Worm (Caenorhabditis elegans): ENCODE results near the gene F14D7.8.

F14D7.8 gene

DNA sequence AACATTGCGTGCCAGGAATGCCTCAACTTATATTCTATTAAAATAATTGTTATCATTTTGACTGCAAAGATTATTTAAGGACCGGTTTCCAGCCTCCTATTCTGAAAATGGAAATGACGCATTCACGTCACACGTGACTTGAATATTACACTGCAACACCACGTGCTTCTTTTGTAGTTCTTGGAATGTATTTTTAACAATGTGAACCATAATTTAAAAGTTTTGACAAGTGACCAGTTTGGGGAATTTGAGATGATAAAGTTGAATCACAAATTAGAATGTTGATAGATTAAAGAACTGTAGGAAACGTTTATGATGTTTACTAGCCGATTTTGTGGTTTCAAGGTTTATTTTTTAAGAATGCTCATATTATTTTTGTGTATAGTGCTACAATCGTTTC lies 29.1 kb upstream of the F14D7.8 start, which contains the start of gene F47B8.10:
Gene F47B8.10 (plus strand): TSS at position 301 of the 400 bp plus-strand sequence.
- TF ChIP-seq sdc-2 (tag; optimal IDR thresholded peaks at IDR 0.05) (no peak), elt-4 (tag; optimal IDR thresholded peaks at IDR 0.05) (no peak), unc-86 (tag; optimal IDR thresholded peaks at IDR 0.05) (no peak), dmd-4 (tag; optimal IDR thresholded peaks at IDR 0.05; ENCODE audit: borderline replicate concordance) (no peak), hlh-6 (tag; optimal IDR thresholded peaks at IDR 0.05) (no peak), K09A11.1 (tag; optimal IDR thresholded peaks at IDR 0.05; ENCODE audit: insufficient read depth) (no peak)

DNA sequence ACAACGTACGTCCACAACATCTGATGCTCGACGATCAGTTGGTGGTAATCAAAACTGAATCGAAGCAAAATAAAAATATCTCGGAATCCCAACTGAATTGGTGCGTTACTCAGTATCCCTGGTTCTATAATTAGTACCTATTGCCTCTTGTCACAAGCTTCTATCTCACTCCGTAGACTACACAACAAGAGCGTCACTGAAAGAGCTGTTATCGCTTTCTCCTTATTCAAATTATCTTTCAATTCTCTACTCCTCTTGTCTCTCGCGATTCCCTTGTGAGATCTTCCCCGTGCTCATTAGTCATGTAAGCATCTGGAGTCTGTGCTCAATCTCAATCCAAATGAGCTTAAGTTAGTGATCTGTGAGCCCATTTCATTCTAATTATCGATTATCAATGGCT lies 24.1 kb upstream of the F14D7.8 start, which contains the start of gene srm-6:
Gene srm-6 (plus strand): TSS at position 301 of the 400 bp plus-strand sequence.
- TF ChIP-seq fkh-10 (GFP tag; optimal IDR thresholded peaks at IDR 0.05), result no peak
- TF ChIP-seq nhr-11 (tag; optimal IDR thresholded peaks at IDR 0.05), result no peak
- no peak for TF ChIP-seq tbx-7 (tag; optimal IDR thresholded peaks at IDR 0.05)
- no peak for TF ChIP-seq hlh-6 (tag; optimal IDR thresholded peaks at IDR 0.05)
- TF ChIP-seq ttx-3 (tag; optimal IDR thresholded peaks at IDR 0.05), result no peak
- TF ChIP-seq pqm-1 (tag; optimal IDR thresholded peaks at IDR 0.05), result no peak

- no peak for TF ChIP-seq tbx-7 (tag; optimal IDR thresholded peaks at IDR 0.05)
Measured at ce11 chrV:14334901-14335300, 22.3 kb upstream of the F14D7.8 start, which contains the start of gene srm-5. Gene srm-5 (plus strand): TSS chrV:14335201.

DNA sequence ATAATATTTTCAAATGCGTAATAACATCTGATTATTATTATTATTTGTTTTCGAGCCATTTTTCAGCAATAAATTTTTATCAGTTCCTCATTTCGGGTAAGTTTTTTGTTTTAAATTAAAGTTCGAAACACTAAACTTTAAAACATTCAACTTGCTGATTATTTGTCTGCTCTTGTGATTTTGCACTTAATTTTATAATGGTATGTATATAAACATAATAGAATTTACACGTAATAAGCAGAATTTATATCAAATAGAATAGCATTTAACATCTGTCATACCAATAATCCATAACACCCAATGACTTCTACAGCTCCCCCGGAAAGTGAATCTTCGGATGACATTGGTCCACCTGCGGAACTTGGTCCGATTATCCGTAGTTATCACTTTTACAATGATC lies 20.5 kb upstream of the F14D7.8 start, which contains the start of gene srm-4:
Gene srm-4 (plus strand): TSS at position 301 of the 400 bp plus-strand sequence.
- TF ChIP-seq hlh-6 (tag; optimal IDR thresholded peaks at IDR 0.05) (no peak), ceh-31 (tag; optimal IDR thresholded peaks at IDR 0.05) (no peak), pqm-1 (tag; optimal IDR thresholded peaks at IDR 0.05) (no peak), ahr-1 (tag; optimal IDR thresholded peaks at IDR 0.05) (no peak), zip-5 (tag; optimal IDR thresholded peaks at IDR 0.05) (no peak), ceh-6 (GFP tag; optimal IDR thresholded peaks at IDR 0.05) (no peak), madf-2 (tag; optimal IDR thresholded peaks at IDR 0.05) (no peak), ceh-34 (tag; optimal IDR thresholded peaks at IDR 0.05) (no peak), lim-6 (tag; optimal IDR thresholded peaks at IDR 0.05) (no peak), dve-1 (tag; optimal IDR thresholded peaks at IDR 0.05) (no peak), hlh-13 (GFP tag; optimal IDR thresholded peaks at IDR 0.05) (no peak), ceh-14 (tag; optimal IDR thresholded peaks at IDR 0.05) (no peak), C38D4.7 (GFP tag; optimal IDR thresholded peaks at IDR 0.05) (no peak), nhr-232 (tag; optimal IDR thresholded peaks at IDR 0.05) (no peak), che-1 (tag; optimal IDR thresholded peaks at IDR 0.05) (no peak), T23F11.4 (GFP tag; optimal IDR thresholded peaks at IDR 0.05) (no peak), dmd-4 (tag; optimal IDR thresholded peaks at IDR 0.05; ENCODE audit: borderline replicate concordance) (no peak), fkh-10 (GFP tag; optimal IDR thresholded peaks at IDR 0.05) (no peak), fax-1 (tag; optimal IDR thresholded peaks at IDR 0.05) (no peak), rnt-1 (tag; optimal IDR thresholded peaks at IDR 0.05) (no peak)

DNA sequence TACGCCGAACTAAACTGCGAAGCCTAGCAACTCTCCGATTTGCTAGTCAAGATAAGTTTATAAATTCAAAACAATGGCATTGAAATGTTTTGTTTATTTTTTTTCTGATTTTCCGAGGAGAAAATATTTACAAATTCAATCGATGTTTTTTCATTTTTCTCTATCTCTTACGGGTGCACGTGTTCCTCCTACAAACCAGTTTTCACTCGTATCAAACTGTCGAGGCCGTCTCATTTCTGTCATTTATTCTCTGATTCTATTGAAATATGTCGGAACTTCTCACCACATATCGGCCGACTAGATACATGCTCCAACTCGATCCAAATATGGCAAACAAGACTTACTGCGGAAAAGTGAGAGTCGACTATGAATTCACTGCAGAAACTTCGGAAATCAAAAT lies 18.9 kb upstream of the F14D7.8 start, which contains the start of gene F47B8.8:
Gene F47B8.8 (plus strand): TSS at position 257 of the 400 bp plus-strand sequence.
- TF ChIP-seq madf-2 (tag; optimal IDR thresholded peaks at IDR 0.05) (no peak), ceh-48 (tag; optimal IDR thresholded peaks at IDR 0.05) (no peak), ceh-19 (GFP tag; optimal IDR thresholded peaks at IDR 0.05) (no peak), ceh-30 (tag; optimal IDR thresholded peaks at IDR 0.05) (no peak), sox-4 (tag; optimal IDR thresholded peaks at IDR 0.05) (no peak), pat-9 (tag; optimal IDR thresholded peaks at IDR 0.05) (no peak), mec-3 (tag; optimal IDR thresholded peaks at IDR 0.05; ENCODE audit: borderline replicate concordance) (no peak)

ce11 chrV:14328806-14329205 lies 16.2 kb upstream of the F14D7.8 start, which contains the start of gene pepm-1:
Gene pepm-1 (plus strand): TSS chrV:14329106.
- no peak for TF ChIP-seq rnt-1 (tag; optimal IDR thresholded peaks at IDR 0.05)
- no peak for TF ChIP-seq ceh-9 (tag; optimal IDR thresholded peaks at IDR 0.05)
- TF ChIP-seq Y22D7AL.16 (tag; optimal IDR thresholded peaks at IDR 0.05), result no peak
- TF ChIP-seq hlh-6 (tag; optimal IDR thresholded peaks at IDR 0.05), result no peak
- no peak for TF ChIP-seq pqm-1 (tag; optimal IDR thresholded peaks at IDR 0.05)
- no peak for TF ChIP-seq nfya-1 (tag; optimal IDR thresholded peaks at IDR 0.05)
- no peak for TF ChIP-seq unc-55 (GFP tag; optimal IDR thresholded peaks at IDR 0.05)
- TF ChIP-seq unc-3 (GFP tag; conservative IDR thresholded peaks at IDR 0.05), result no peak
- TF ChIP-seq unc-3 (tag; optimal IDR thresholded peaks at IDR 0.05), result no peak
- no peak for TF ChIP-seq pat-9 (tag; optimal IDR thresholded peaks at IDR 0.05)
- TF ChIP-seq unc-86 (tag; optimal IDR thresholded peaks at IDR 0.05), result no peak
- no peak for TF ChIP-seq fax-1 (tag; optimal IDR thresholded peaks at IDR 0.05)
- TF ChIP-seq tbx-2 (tag; optimal IDR thresholded peaks at IDR 0.05), result no peak
- TF ChIP-seq ceh-31 (tag; optimal IDR thresholded peaks at IDR 0.05), result no peak
- TF ChIP-seq elt-2 (tag; optimal IDR thresholded peaks at IDR 0.05), result no peak
- no peak for TF ChIP-seq ahr-1 (tag; optimal IDR thresholded peaks at IDR 0.05)
- TF ChIP-seq madf-2 (tag; optimal IDR thresholded peaks at IDR 0.05), result no peak
- no peak for TF ChIP-seq elt-4 (tag; optimal IDR thresholded peaks at IDR 0.05)
- TF ChIP-seq pros-1 (tag; optimal IDR thresholded peaks at IDR 0.05), result no peak
- no peak for TF ChIP-seq sdc-2 (tag; optimal IDR thresholded peaks at IDR 0.05)
